Worm (Caenorhabditis elegans) whole organism, L4 larva: ENCODE results near the gene ugt-52.

ENCODE experiments used
- Y48G9A.11 ChIP-seq: fragments of 200-800 bp; sonication (Bioruptor generic); IDR thresholded peaks from 2 replicates; pipeline ENCODE4 v1.3.6; 2022; ENCODE audit warnings: missing genetic modification reagents, missing genetic modification characterization, missing compliant biosample characterization
- Y75B8A.6 ChIP-seq: fragments of 200-800 bp; sonication (Bioruptor generic); IDR thresholded peaks from 2 replicates; pipeline ENCODE4 v1.3.6; 2022; ENCODE audit warnings: missing genetic modification reagents, missing genetic modification characterization, missing compliant biosample characterization
- ZK337.2 ChIP-seq: fragments of 200-800 bp; sonication (Bioruptor generic); IDR thresholded peaks from 2 replicates; pipeline ENCODE4 v1.3.6; 2022; ENCODE audit warnings: missing genetic modification reagents, missing genetic modification characterization, missing compliant biosample characterization
- aha-1 ChIP-seq: fragments of 150-350 bp; peaks from one replicate; lab custom pipeline; 2014; ENCODE audit warnings: missing biosample characterization, missing genetic modification characterization
- ces-1 ChIP-seq: fragments of 150-350 bp; sonication (generic microtip); optimal IDR thresholded peaks from 4 replicates; lab custom pipeline; 2014; ENCODE audit warnings: missing biosample characterization, missing genetic modification reagents, missing genetic modification characterization
- cey-2 ChIP-seq: sonication (generic microtip); optimal IDR thresholded peaks from 3 replicates; lab custom pipeline; 2017; ENCODE audit warnings: missing genetic modification characterization, mild to moderate bottlenecking, missing compliant biosample characterization, antibody characterized with exemption, borderline replicate concordance; ENCODE audit not compliant: insufficient read depth
- daf-12 ChIP-seq: fragments of 150-350 bp; optimal IDR thresholded peaks from 2 replicates; lab custom pipeline; 2014; ENCODE audit warnings: missing biosample characterization, missing genetic modification reagents, missing genetic modification characterization
- daf-16 ChIP-seq, 3 experiments: sonication (generic microtip); optimal IDR thresholded peaks; 2 replicates each; lab custom pipeline; 2016 to 2017; ENCODE audit warnings: missing genetic modification characterization in 3 of 3, missing genetic modification reagents in 3 of 3, mild to moderate bottlenecking in 2 of 3, missing compliant biosample characterization in 2 of 3, missing biosample characterization in 1 of 3, moderate library complexity in 1 of 3
- egl-27 ChIP-seq: sonication (generic microtip); optimal IDR thresholded peaks from 3 replicates; lab custom pipeline; 2017; ENCODE audit warnings: missing biosample characterization, missing genetic modification reagents, missing genetic modification characterization
- egl-43 ChIP-seq: fragments of 200-800 bp; sonication (Bioruptor generic); IDR thresholded peaks from 2 replicates; pipeline ENCODE4 v1.3.6; 2022; ENCODE audit warnings: missing genetic modification reagents, missing genetic modification characterization, missing compliant biosample characterization
- hlh-11 ChIP-seq: fragments of 200-800 bp; sonication (Bioruptor generic); optimal IDR thresholded peaks from 2 replicates; lab custom pipeline; 2018; ENCODE audit warnings: mild to moderate bottlenecking, missing genetic modification characterization, missing compliant biosample characterization
- lin-29 ChIP-seq: fragments of 200-800 bp; sonication (Bioruptor generic); IDR thresholded peaks from 2 replicates; pipeline ENCODE4 v1.3.6; 2022; ENCODE audit warnings: missing genetic modification reagents, missing genetic modification characterization, missing compliant biosample characterization
- lin-38 ChIP-seq: fragments of 200-800 bp; sonication (Bioruptor generic); IDR thresholded peaks from 2 replicates; pipeline ENCODE4 v1.3.6; 2022; ENCODE audit warnings: missing genetic modification reagents, missing genetic modification characterization, missing compliant biosample characterization
- madf-9 ChIP-seq: fragments of 200-800 bp; sonication (Bioruptor generic); conservative IDR thresholded peaks from 2 replicates; pipeline ENCODE4 v1.3.6; 2022; ENCODE audit warnings: missing genetic modification reagents, missing genetic modification characterization, missing compliant biosample characterization
- mxl-2 ChIP-seq: fragments of 200-800 bp; sonication (Bioruptor generic); conservative IDR thresholded peaks from 2 replicates; pipeline ENCODE4 v1.3.6; 2022; ENCODE audit warnings: missing genetic modification reagents, missing genetic modification characterization, missing compliant biosample characterization
- nhr-10 ChIP-seq: fragments of 150-350 bp; optimal IDR thresholded peaks from 2 replicates; lab custom pipeline; 2014; ENCODE audit warnings: missing biosample characterization, missing genetic modification characterization
- nhr-11 ChIP-seq: fragments of 150-350 bp; optimal IDR thresholded peaks from 2 replicates; lab custom pipeline; 2014; ENCODE audit warnings: missing biosample characterization, missing genetic modification characterization
- nhr-28 ChIP-seq: fragments of 150-350 bp; optimal IDR thresholded peaks from 2 replicates; lab custom pipeline; 2014; ENCODE audit warnings: missing biosample characterization, missing genetic modification characterization
- nhr-41 ChIP-seq: fragments of 200-800 bp; sonication (Bioruptor generic); IDR thresholded peaks from 2 replicates; pipeline ENCODE4 v1.3.6; 2022; ENCODE audit warnings: missing genetic modification reagents, missing genetic modification characterization, missing compliant biosample characterization
- nhr-48 ChIP-seq: sonication (generic microtip); optimal IDR thresholded peaks from 2 replicates; lab custom pipeline; 2016; ENCODE audit warnings: mild to moderate bottlenecking, missing genetic modification characterization, missing compliant biosample characterization
- nhr-77 ChIP-seq: fragments of 150-350 bp; optimal IDR thresholded peaks from 2 replicates; lab custom pipeline; 2014; ENCODE audit warnings: missing biosample characterization, missing genetic modification characterization
- rbr-2 ChIP-seq: sonication (generic microtip); optimal IDR thresholded peaks from 2 replicates; lab custom pipeline; 2016; ENCODE audit warnings: missing genotype, missing genetic modification characterization, missing compliant biosample characterization
- unc-62 ChIP-seq, 3 experiments: fragments of 150-350 bp in 1 of 3; sonication (generic microtip); optimal IDR thresholded peaks in 2 of 3; peaks in 1 of 3; 1 replicate in 1 of 3; 2 replicates in 2 of 3; lab custom pipeline; 2014 to 2017; ENCODE audit warnings: missing biosample characterization in 3 of 3, missing genetic modification characterization in 3 of 3, missing genetic modification reagents in 3 of 3, missing genotype in 1 of 3
- zag-1 ChIP-seq: fragments of 150-350 bp; optimal IDR thresholded peaks from 2 replicates; lab custom pipeline; 2014; ENCODE audit warnings: missing biosample characterization, missing genetic modification characterization

ugt-52 gene

ce11 chrIV:778484-778883, at the start of gene ugt-52:
TSS of gene ugt-52 (plus strand) at chrIV:778784.
- no peak for TF ChIP-seq lin-29 (GFP tag; lab: Robert Waterston, UW)
- no peak for TF ChIP-seq Y48G9A.11 (GFP tag; lab: Robert Waterston, UW)
- TF ChIP-seq daf-16 (GFP tag; optimal IDR thresholded peaks at IDR 0.05; lab: Kevin White, UChicago), result no peak
- TF ChIP-seq daf-16 (tag; optimal IDR thresholded peaks at IDR 0.05; lab: Kevin White, UChicago), result peak; percentile 41
- TF ChIP-seq nhr-28, result peak; percentile 12
- TF ChIP-seq, all 104 proteins: peak for 2

- TF ChIP-seq zag-1 (tag; lab: Kevin White, UChicago) (no peak), aha-1 (tag; lab: Kevin White, UChicago) (peak; percentile 45)
Observed at ce11 chrIV:730937-731336, 47.6 kb upstream of the ugt-52 start, which contains the start of gene srt-24. TSS of gene srt-24 (minus strand) at chrIV:731037.

ce11 chrIV:736447-736846, 42.1 kb upstream of the ugt-52 start, which contains the start of gene kvs-5:
TSS of gene kvs-5 (plus strand) at chrIV:736747.
- TF ChIP-seq lin-29 (GFP tag; lab: Robert Waterston, UW), result no peak
- TF ChIP-seq egl-27 (tag; lab: Kevin White, UChicago), result no peak
- no peak for TF ChIP-seq nhr-28
- no peak for TF ChIP-seq cey-2
- TF ChIP-seq ZK337.2 (GFP tag; lab: Robert Waterston, UW), result no peak
- TF ChIP-seq lin-38, result no peak
- TF ChIP-seq daf-12, result no peak
- TF ChIP-seq Y48G9A.11 (GFP tag; lab: Robert Waterston, UW), result no peak
- TF ChIP-seq ces-1 (GFP tag; lab: Kevin White, UChicago), result no peak
- no peak for TF ChIP-seq rbr-2 (tag; lab: Kevin White, UChicago)
- no peak for TF ChIP-seq madf-9

ce11 chrIV:740674-741073, 37.9 kb upstream of the ugt-52 start:
- peak in 1 of 2 experiments; percentile 68 for TF ChIP-seq unc-62 (GFP tag; optimal IDR thresholded peaks at IDR 0.05 in 1 of 2; lab: Kevin White, UChicago)
- TF ChIP-seq unc-62 (tag; optimal IDR thresholded peaks at IDR 0.05; lab: Kevin White, UChicago), result no peak
- TF ChIP-seq nhr-77 (tag; lab: Kevin White, UChicago), result no peak
- TF ChIP-seq aha-1 (tag; lab: Kevin White, UChicago), result peak; percentile 32
- TF ChIP-seq nhr-48, result no peak
- TF ChIP-seq nhr-10, result no peak
- TF ChIP-seq egl-43 (GFP tag; lab: Robert Waterston, UW), result no peak
- TF ChIP-seq nhr-11 (tag; lab: Kevin White, UChicago), result peak; percentile 13
- no peak for TF ChIP-seq madf-9

- TF ChIP-seq rbr-2 (tag; lab: Kevin White, UChicago), result no peak
- peak in 1 of 2 experiments; percentile 11 for TF ChIP-seq unc-62 (GFP tag; optimal IDR thresholded peaks at IDR 0.05 in 1 of 2; lab: Kevin White, UChicago)
- no peak for TF ChIP-seq unc-62 (tag; optimal IDR thresholded peaks at IDR 0.05; lab: Kevin White, UChicago)
- no peak for TF ChIP-seq nhr-41 (GFP tag; lab: Robert Waterston, UW)
- TF ChIP-seq nhr-10, result no peak
Observed at ce11 chrIV:741831-742230, 36.8 kb upstream of the ugt-52 start.

- TF ChIP-seq cey-2, result no peak
- peak; percentile 48 for TF ChIP-seq nhr-11 (tag; lab: Kevin White, UChicago)
- TF ChIP-seq hlh-11, result peak; percentile 17
- TF ChIP-seq nhr-28, result no peak
Observed at ce11 chrIV:746333-746732, 32.3 kb upstream of the ugt-52 start.

ce11 chrIV:749557-749956, 29.0 kb upstream of the ugt-52 start:
- TF ChIP-seq aha-1 (tag; lab: Kevin White, UChicago) (peak; percentile 61), Y75B8A.6 (GFP tag; lab: Robert Waterston, UW) (no peak), unc-62 (GFP tag; optimal IDR thresholded peaks at IDR 0.05 in 1 of 2; lab: Kevin White, UChicago) (peak in 1 of 2 experiments; percentile 85), unc-62 (tag; optimal IDR thresholded peaks at IDR 0.05; lab: Kevin White, UChicago) (no peak)

- peak; percentile 94 for TF ChIP-seq aha-1 (tag; lab: Kevin White, UChicago)
- TF ChIP-seq mxl-2 (GFP tag; lab: Robert Waterston, UW), result no peak
Observed at ce11 chrIV:754357-754972, 24.1 kb upstream of the ugt-52 start.
